Worm (Caenorhabditis elegans) whole organism, L1 larva: Measurements from ENCODE around the gene R08A2.1.

Experiments used
- elt-2 ChIP-seq: sonication (generic microtip); optimal IDR thresholded peaks from 2 replicates; lab custom pipeline; 2016; ENCODE audit warnings: missing genetic modification characterization, mild to moderate bottlenecking, inconsistent platforms, missing compliant biosample characterization, missing genetic modification reagents
- snu-23 ChIP-seq: sonication (generic microtip); optimal IDR thresholded peaks from 2 replicates; lab custom pipeline; 2016; ENCODE audit warnings: missing genetic modification characterization, missing compliant biosample characterization

ce11 chrV:14736851-14737250 lies 17.5 kb upstream of the R08A2.1 start, which contains the start of gene Y50E8A.5:
- TF ChIP-seq snu-23: no peak
- no peak for TF ChIP-seq elt-2
